Worm (Caenorhabditis elegans) whole organism, late embryonic: ENCODE data around the gene K06A1.2.

Experiments used
- K02D7.2 ChIP-seq: sonication (generic microtip); optimal IDR thresholded peaks from 2 replicates; lab custom pipeline; 2017; ENCODE audit warnings: mild to moderate bottlenecking, missing genetic modification characterization, missing compliant biosample characterization
- ahr-1 ChIP-seq: sonication (generic microtip); optimal IDR thresholded peaks from 2 replicates; lab custom pipeline; 2016; ENCODE audit warnings: missing genetic modification characterization, missing compliant biosample characterization
- ceh-14 ChIP-seq: sonication (generic microtip); optimal IDR thresholded peaks from 2 replicates; lab custom pipeline; 2016; ENCODE audit warnings: missing genotype, missing genetic modification characterization, missing compliant biosample characterization
- ceh-30 ChIP-seq: fragments of 150-350 bp; optimal IDR thresholded peaks from 2 replicates; lab custom pipeline; 2014; ENCODE audit warnings: missing biosample characterization, missing genetic modification characterization
- fax-1 ChIP-seq: sonication (generic microtip); optimal IDR thresholded peaks from 2 replicates; lab custom pipeline; 2016; ENCODE audit warnings: missing genotype, missing genetic modification characterization, missing compliant biosample characterization
- hlh-6 ChIP-seq: sonication (generic microtip); optimal IDR thresholded peaks from 2 replicates; lab custom pipeline; 2016; ENCODE audit warnings: missing genotype, missing genetic modification characterization, missing compliant biosample characterization
- hlh-8 ChIP-seq: sonication (generic microtip); optimal IDR thresholded peaks from 2 replicates; lab custom pipeline; 2016; ENCODE audit warnings: missing genotype, missing genetic modification characterization, missing compliant biosample characterization
- unc-42 ChIP-seq: sonication (generic microtip); optimal IDR thresholded peaks from 2 replicates; lab custom pipeline; 2016; ENCODE audit warnings: missing genotype, missing genetic modification characterization, missing compliant biosample characterization
- unc-55 ChIP-seq: sonication (generic microtip); optimal IDR thresholded peaks from 2 replicates; lab custom pipeline; 2017; ENCODE audit warnings: missing biosample characterization, missing genetic modification reagents, missing genetic modification characterization

DNA sequence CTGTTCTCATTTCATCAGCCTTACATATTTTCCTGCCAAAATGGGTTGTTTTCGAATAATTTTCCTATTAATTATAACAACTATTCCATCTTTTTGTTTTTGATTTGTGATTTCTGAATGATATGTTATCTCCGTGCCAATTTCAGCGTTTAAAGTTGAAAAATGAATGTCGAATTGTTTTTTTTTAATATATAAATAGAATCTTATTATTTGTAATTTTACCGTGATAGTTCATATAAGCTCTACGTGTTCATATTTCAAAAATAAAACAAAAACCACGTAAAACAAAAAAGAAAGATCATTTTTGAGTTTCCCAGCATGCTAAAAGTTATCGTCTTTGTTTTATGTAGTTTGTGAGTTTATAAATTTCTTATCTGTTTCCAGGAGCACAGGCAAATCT, at the start of gene K06A1.2:
- TF ChIP-seq unc-42 (tag; lab: Kevin White, UChicago) (no peak), fax-1 (tag; lab: Kevin White, UChicago) (no peak), K02D7.2 (no peak), ahr-1 (tag; lab: Kevin White, UChicago) (no peak), hlh-6 (tag; lab: Kevin White, UChicago) (no peak), ceh-30 (no peak), hlh-8 (tag; lab: Kevin White, UChicago) (no peak), unc-55 (GFP tag; lab: Kevin White, UChicago) (no peak), ceh-14 (no peak)
